Worm (Caenorhabditis elegans) whole organism, early embryonic: ENCODE measurements around the gene vab-8.

Source experiments
- B0310.2 ChIP-seq: sonication (generic microtip); optimal IDR thresholded peaks from 2 replicates; lab custom pipeline; 2016; ENCODE audit warnings: mild to moderate bottlenecking, missing genetic modification characterization, missing compliant biosample characterization
- ama-1 ChIP-seq: fragments of 150-350 bp; optimal IDR thresholded peaks from 2 replicates; lab custom pipeline; 2014
- ets-7 ChIP-seq: sonication (generic microtip); optimal IDR thresholded peaks from 2 replicates; lab custom pipeline; 2016; ENCODE audit warnings: missing genotype, missing genetic modification characterization, missing compliant biosample characterization
- hmbx-1 ChIP-seq: sonication (generic microtip); optimal IDR thresholded peaks from 2 replicates; lab custom pipeline; 2016; ENCODE audit warnings: mild to moderate bottlenecking, missing genetic modification characterization, missing compliant biosample characterization
- hmg-4 ChIP-seq: fragments of 200-800 bp; sonication (Bioruptor generic); optimal IDR thresholded peaks from 2 replicates; lab custom pipeline; 2018; ENCODE audit warnings: mild to moderate bottlenecking, missing genetic modification characterization, missing compliant biosample characterization
- hnd-1 ChIP-seq: sonication (generic microtip); optimal IDR thresholded peaks from 2 replicates; lab custom pipeline; 2016; ENCODE audit warnings: missing genetic modification characterization, missing compliant biosample characterization
- scrt-1 ChIP-seq: fragments of 200-800 bp; sonication (Bioruptor generic); IDR thresholded peaks from 2 replicates; pipeline ENCODE4 v1.3.6; 2022; ENCODE audit warnings: missing genetic modification characterization, missing compliant biosample characterization
- sea-1 ChIP-seq: fragments of 200-800 bp; sonication (Bioruptor generic); conservative IDR thresholded peaks from 2 replicates; pipeline ENCODE4 v1.3.6; 2022; ENCODE audit warnings: missing genetic modification characterization, missing compliant biosample characterization
- tbx-11 ChIP-seq: fragments of 200-800 bp; sonication (Bioruptor generic); IDR thresholded peaks from 2 replicates; pipeline ENCODE4 v1.3.6; 2022; ENCODE audit warnings: missing genetic modification characterization, missing compliant biosample characterization
- tbx-37 ChIP-seq: fragments of 200-800 bp; sonication (Bioruptor generic); conservative IDR thresholded peaks from 2 replicates; pipeline ENCODE4 v1.3.6; 2022; ENCODE audit warnings: missing genetic modification reagents, missing genetic modification characterization, missing compliant biosample characterization

DNA sequence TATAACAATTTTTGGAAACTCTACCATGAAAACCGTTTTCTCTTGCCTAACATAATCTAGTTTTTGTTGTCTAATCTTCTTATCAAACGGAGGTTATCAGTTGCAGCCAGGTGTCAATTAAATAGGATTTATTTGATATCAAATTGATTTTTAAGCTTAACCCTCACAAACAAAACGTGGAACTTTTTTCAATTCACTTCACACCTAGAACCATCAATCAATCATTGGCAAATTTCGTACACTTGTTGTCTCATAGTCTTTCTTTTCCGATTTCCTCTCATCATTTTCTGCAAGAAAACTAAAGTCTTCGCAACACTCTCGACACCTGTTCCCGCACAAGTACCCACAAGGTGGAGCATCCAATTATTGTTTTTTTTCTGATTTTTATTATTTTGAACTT, 4.4 kb upstream of the vab-8 start:
- TF ChIP-seq hmg-4 (GFP tag; lab: Kevin White, UChicago) (no peak), ama-1 (lab: Kevin White, UChicago) (no peak), tbx-37 (GFP tag; lab: Robert Waterston, UW) (no peak), sea-1 (GFP tag; lab: Robert Waterston, UW) (no peak), scrt-1 (GFP tag; lab: Robert Waterston, UW) (no peak), tbx-11 (no peak), hmbx-1 (tag; lab: Kevin White, UChicago) (no peak), B0310.2 (tag; lab: Kevin White, UChicago) (no peak), ets-7 (tag; lab: Kevin White, UChicago) (no peak), hnd-1 (tag; lab: Kevin White, UChicago) (no peak)
